Worm (Caenorhabditis elegans): ENCODE results near the gene txt-8.
"Not testable (repeated sequence)": the region's sequence is repeated elsewhere in the genome, so short reads cannot be mapped to it uniquely, and the experiment has no call there.

Gene txt-8

ce11 chrV:18414051-18414450 lies at the start of gene txt-8:
TSS of gene txt-8 (plus strand) at chrV:18414351.
- no peak for TF ChIP-seq unc-62 (GFP tag; optimal IDR thresholded peaks at IDR 0.05)

- TF ChIP-seq unc-62 (GFP tag; optimal IDR thresholded peaks at IDR 0.05): no peak
These were observed 49.6 kb upstream of the txt-8 start, which contains the start of gene C08E8.9 for ce11 chrV:18364558-18364957. TSS of gene C08E8.9 (plus strand) at chrV:18364858.

ce11 chrV:18368322-18368721 lies 45.8 kb upstream of the txt-8 start, which contains the start of gene C08E8.6:
TSS of gene C08E8.6 (minus strand) at chrV:18368422.
- TF ChIP-seq unc-62 (GFP tag; optimal IDR thresholded peaks at IDR 0.05): no peak

DNA sequence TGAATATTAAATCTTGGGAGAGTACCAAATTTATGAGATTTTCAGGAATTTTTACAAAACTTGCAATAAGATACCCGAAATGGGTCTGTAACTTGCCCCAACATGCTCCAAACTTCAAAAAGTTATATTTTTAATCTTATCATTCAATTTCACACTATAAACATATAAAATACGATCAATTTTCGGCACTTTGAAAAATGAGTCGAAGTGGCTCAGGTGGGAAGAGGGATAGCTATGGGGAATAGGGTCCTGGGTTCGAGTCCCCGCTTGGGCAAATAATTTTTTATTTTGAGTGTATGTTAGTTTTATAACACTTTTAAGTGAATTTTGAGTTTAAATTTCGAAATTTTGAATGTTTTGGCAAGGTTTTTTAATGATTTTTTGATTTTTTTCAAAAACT lies 43.1 kb upstream of the txt-8 start:
- no peak for TF ChIP-seq unc-62 (GFP tag; optimal IDR thresholded peaks at IDR 0.05)

- TF ChIP-seq unc-62 (GFP tag; optimal IDR thresholded peaks at IDR 0.05): no peak
These were observed 42.6 kb upstream of the txt-8 start, which contains the start of gene C08E8.4 for ce11 chrV:18371579-18371978. TSS of gene C08E8.4 (plus strand) at chrV:18371846.

DNA sequence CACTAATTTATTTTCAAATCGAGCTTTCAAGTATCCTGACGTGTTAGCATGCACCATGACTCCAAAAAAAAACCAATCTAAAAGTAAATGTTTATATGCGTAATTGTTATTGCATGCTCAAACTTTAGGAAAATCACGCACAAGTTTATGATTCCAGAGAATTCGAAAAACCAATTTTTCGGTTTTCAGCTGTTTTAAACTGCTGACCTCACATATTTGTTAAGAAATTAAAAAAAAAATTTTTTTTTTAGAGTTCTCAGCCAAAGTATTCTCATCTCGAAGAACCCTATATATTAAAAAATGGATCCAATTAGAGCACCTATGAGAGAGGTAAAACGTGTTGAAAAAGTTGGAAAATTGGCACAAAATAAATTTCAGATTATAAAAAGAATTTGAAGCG lies 40.0 kb upstream of the txt-8 start, which contains the start of gene Y51A2B.2:
Y51A2B.2 (plus strand) TSS at position 301 of the 400 bp plus-strand sequence.
- TF ChIP-seq unc-62 (GFP tag; optimal IDR thresholded peaks at IDR 0.05): no peak

DNA sequence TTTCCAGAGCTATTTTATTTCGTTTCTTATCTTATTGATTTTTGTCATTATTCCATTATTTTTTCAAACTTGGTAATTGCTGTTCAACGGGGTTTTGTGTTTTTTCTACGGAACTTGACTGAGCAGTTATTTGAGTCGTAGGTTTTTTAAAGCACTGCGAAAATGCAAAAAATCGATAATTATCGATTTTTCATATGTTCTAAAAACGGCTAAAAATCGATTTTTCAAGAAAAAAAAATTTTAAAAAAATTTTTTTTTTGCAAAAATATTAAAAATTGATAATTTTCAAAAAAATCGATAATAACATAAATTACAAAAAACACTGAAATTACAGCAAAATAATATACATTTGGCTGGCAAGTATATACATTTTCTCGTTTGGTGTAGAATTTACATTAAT lies 38.6 kb upstream of the txt-8 start:
- no peak for TF ChIP-seq unc-62 (GFP tag; optimal IDR thresholded peaks at IDR 0.05)

ce11 chrV:18378819-18379218 lies 35.3 kb upstream of the txt-8 start, which contains the start of gene Y51A2B.8:
TSS of gene Y51A2B.8 (plus strand) at chrV:18379119.
- no peak for TF ChIP-seq unc-62 (GFP tag; optimal IDR thresholded peaks at IDR 0.05)

DNA sequence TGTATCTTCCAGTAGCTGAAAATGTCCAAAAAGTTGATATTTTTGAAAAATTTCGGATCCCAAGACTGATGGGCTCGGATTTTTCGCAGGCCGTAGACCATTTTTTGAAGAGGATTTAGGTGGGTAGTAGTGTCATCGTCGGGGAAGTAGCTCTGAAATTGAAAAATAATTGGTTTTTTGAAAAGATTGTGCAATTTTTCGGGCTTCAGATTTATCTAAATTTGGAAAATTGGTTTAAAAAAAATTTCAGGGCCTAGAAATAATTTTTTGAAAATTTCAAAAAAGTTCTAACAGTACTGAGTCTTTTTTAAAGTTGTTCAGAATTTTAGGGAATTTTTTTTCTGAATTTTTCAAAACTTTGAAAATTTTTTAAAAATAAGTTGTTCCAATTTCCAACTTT lies 31.6 kb upstream of the txt-8 start, which contains the start of gene nhr-288:
nhr-288 (minus strand) TSS at position 101 of the 400 bp plus-strand sequence.
- no peak for TF ChIP-seq unc-62 (GFP tag; optimal IDR thresholded peaks at IDR 0.05)

- TF ChIP-seq unc-62 (GFP tag; optimal IDR thresholded peaks at IDR 0.05): no peak
These were observed 25.1 kb upstream of the txt-8 start, which contains the start of the genes Y51A2B.4 and Y51A2B.5 for ce11 chrV:18389046-18389445. TSS of gene Y51A2B.4 (minus strand) at chrV:18389146. TSS of gene Y51A2B.5 (plus strand) at chrV:18389277.

ce11 chrV:18394203-18394602 lies 19.9 kb upstream of the txt-8 start, which contains the start of gene Y51A2B.6:
TSS of gene Y51A2B.6 (minus strand) at chrV:18394303.
- TF ChIP-seq unc-62 (GFP tag; optimal IDR thresholded peaks at IDR 0.05): no peak

DNA sequence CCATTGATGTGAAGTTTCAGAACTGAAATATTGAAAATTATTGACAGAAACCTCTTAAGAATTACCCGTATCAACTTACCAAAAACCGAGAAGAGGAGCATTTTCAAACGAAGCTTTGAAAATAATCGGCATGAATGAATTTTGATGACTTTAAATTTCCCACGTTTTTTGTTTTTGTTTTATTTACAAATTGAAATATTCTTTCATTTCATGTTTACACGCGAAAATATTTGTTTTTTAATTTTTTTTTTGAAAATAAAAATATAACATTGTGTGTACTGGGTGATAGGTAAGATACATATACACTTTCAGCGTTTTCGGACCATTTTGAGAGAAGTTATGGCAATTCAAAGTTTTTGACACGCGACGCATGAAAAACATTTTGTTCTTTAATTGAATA lies 18.5 kb upstream of the txt-8 start, which contains the start of gene Y51A2B.9:
Y51A2B.9 (minus strand) TSS at position 101 of the 400 bp plus-strand sequence.
- TF ChIP-seq unc-62 (GFP tag; optimal IDR thresholded peaks at IDR 0.05): no peak

DNA sequence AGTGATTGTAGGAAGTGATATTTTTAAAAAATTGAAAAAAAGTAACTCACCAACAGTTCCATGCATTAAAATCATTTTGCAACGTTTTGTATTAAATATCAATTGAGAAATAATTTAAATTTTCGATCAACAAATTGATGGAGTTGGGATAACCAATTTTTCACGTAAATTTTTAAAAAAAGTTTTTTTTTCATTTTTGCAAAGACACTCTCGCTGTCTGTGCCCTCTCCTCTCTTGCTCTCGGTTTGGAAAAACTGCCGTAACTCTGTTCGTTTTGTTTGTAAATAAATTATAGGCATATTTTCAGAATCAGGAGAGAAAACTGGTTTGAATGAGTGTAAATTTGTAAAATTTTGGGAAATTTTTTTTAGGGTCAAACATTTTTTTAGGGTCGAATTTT lies 16.3 kb upstream of the txt-8 start, which contains the start of gene Y51A2B.16:
Y51A2B.16 (minus strand) TSS at position 101 of the 400 bp plus-strand sequence.
- no peak for TF ChIP-seq unc-62 (GFP tag; optimal IDR thresholded peaks at IDR 0.05)

DNA sequence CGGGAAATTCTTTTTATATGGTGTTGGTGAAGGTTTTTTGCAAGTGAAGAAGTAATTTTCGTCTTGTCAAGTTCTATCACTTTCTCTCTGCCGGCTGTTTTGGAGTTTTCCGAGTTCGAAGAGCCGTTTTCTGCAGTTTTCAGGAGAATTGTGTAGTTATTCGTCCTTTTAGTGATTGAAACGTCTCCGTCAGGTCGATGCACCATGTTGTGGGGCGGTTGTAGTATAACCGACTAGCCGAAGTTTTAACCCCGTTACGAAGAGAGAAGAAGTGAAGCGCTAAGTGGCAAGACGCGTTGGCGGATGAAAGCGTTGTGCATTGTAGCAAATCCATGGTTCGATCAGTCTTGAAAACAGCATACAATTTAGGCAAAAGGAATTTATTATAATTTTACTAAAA lies 11.4 kb upstream of the txt-8 start:
- TF ChIP-seq unc-62 (GFP tag; optimal IDR thresholded peaks at IDR 0.05): no peak

DNA sequence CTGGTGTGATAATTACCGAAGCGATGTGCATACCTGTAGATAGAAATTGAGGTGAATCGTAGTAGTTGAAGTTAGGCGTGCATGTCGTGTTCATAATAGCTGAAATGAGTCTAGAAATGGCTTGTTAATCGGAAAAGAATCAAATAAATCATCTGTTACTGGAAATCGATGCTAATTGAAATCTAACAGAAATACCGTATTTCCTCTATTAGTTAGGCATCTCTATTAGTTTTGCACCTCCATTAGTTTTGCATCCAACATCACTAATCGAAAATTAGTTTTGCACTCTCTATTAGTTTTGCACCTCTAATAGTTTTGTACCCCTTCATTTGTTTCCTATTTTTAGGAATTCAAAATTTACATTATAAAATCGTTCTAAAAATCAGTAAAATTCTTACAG lies 9.4 kb upstream of the txt-8 start, which contains the start of gene srh-209:
srh-209 (minus strand) TSS at position 101 of the 400 bp plus-strand sequence.
- not testable (repeated sequence) for TF ChIP-seq unc-62 (GFP tag; optimal IDR thresholded peaks at IDR 0.05)

ce11 chrV:18410142-18410541 lies 4.0 kb upstream of the txt-8 start, which contains the start of gene srh-207:
TSS of gene srh-207 (minus strand) at chrV:18410242.
- TF ChIP-seq unc-62 (GFP tag; optimal IDR thresholded peaks at IDR 0.05): no peak

DNA sequence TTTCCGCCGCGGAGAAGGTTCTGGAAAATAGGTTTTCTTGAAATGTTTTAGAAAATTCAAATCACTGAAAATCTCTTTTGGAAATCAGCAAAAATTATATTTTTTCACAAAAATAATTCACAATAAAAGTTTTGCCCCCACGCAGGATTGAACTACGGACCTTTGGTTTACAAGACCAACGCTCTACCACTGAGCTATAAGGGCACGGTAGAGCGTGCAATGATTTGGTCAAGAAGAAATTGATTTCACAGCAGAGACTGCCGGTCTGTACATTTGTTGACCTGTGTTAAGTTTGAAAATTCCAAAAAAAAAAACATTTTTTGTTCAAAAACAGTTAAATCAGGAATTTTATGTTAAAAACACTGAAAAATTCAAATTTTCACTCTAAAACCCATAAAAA lies 1.8 kb upstream of the txt-8 start:
- TF ChIP-seq unc-62 (GFP tag; optimal IDR thresholded peaks at IDR 0.05): no peak
